Worm (Caenorhabditis elegans) whole organism, young adult: Measurements from ENCODE around the gene F54D10.7.

Experiments
- B0261.1 ChIP-seq: sonication (generic microtip); optimal IDR thresholded peaks from 2 replicates; lab custom pipeline; 2016; ENCODE audit warnings: mild to moderate bottlenecking, missing genetic modification characterization, moderate library complexity, missing compliant biosample characterization
- C06A6.2 ChIP-seq: fragments of 200-800 bp; sonication (Bioruptor generic); conservative IDR thresholded peaks from 2 replicates; pipeline ENCODE4 v1.3.6; 2022; ENCODE audit warnings: missing genetic modification characterization, missing compliant biosample characterization
- F10E7.11 ChIP-seq: sonication (generic microtip); optimal IDR thresholded peaks from 2 replicates; lab custom pipeline; 2017; ENCODE audit warnings: mild to moderate bottlenecking, missing genetic modification characterization, moderate library complexity, missing compliant biosample characterization
- F49E8.2 ChIP-seq: sonication (generic microtip); optimal IDR thresholded peaks from 3 replicates; lab custom pipeline; 2017; ENCODE audit warnings: missing genetic modification characterization, mild to moderate bottlenecking, missing compliant biosample characterization, antibody characterized with exemption, moderate library complexity; ENCODE audit not compliant: insufficient read depth
- F52B5.7 ChIP-seq: sonication (generic microtip); optimal IDR thresholded peaks from 2 replicates; lab custom pipeline; 2016; ENCODE audit warnings: mild to moderate bottlenecking, missing genetic modification characterization, missing compliant biosample characterization
- K11D2.4 ChIP-seq: fragments of 200-800 bp; sonication (Bioruptor generic); IDR thresholded peaks from 2 replicates; pipeline ENCODE4 v1.3.6; 2022; ENCODE audit warnings: missing genetic modification reagents, missing genetic modification characterization, missing compliant biosample characterization
- K12H6.12 ChIP-seq: fragments of 200-800 bp; sonication (Bioruptor generic); optimal IDR thresholded peaks from 2 replicates; lab custom pipeline; 2018; ENCODE audit warnings: mild to moderate bottlenecking, missing genetic modification characterization, missing compliant biosample characterization
- Y53F4B.3 ChIP-seq: fragments of 200-800 bp; sonication (Bioruptor generic); IDR thresholded peaks from 2 replicates; pipeline ENCODE4 v1.3.6; 2022; ENCODE audit warnings: missing genetic modification reagents, missing genetic modification characterization, missing compliant biosample characterization
- Y53G8AR.9 ChIP-seq: fragments of 200-800 bp; sonication (Bioruptor generic); conservative IDR thresholded peaks from 2 replicates; pipeline ENCODE4 v1.3.6; 2022; ENCODE audit warnings: missing genetic modification reagents, missing genetic modification characterization, missing compliant biosample characterization
- ZK185.1 ChIP-seq: sonication (generic microtip); optimal IDR thresholded peaks from 2 replicates; lab custom pipeline; 2016; ENCODE audit warnings: mild to moderate bottlenecking, missing genetic modification characterization, missing compliant biosample characterization; ENCODE audit not compliant: poor library complexity, severe bottlenecking
- atf-7 ChIP-seq: sonication (generic microtip); optimal IDR thresholded peaks from 2 replicates; lab custom pipeline; 2017; ENCODE audit warnings: mild to moderate bottlenecking, missing genetic modification characterization, missing compliant biosample characterization
- bed-2 ChIP-seq: fragments of 200-800 bp; sonication (Bioruptor generic); IDR thresholded peaks from 2 replicates; pipeline ENCODE4 v1.3.6; 2022; ENCODE audit warnings: missing genetic modification reagents, missing genetic modification characterization, missing compliant biosample characterization
- cebp-2 ChIP-seq: fragments of 200-800 bp; sonication (Bioruptor generic); IDR thresholded peaks from 2 replicates; pipeline ENCODE4 v1.3.6; 2022; ENCODE audit warnings: missing genetic modification characterization, missing compliant biosample characterization
- ceh-27 ChIP-seq: fragments of 200-800 bp; sonication (Bioruptor generic); optimal IDR thresholded peaks from 2 replicates; lab custom pipeline; 2018; ENCODE audit warnings: mild to moderate bottlenecking, missing genetic modification characterization, moderate library complexity, missing compliant biosample characterization
- chd-7 ChIP-seq: sonication (generic microtip); optimal IDR thresholded peaks from 2 replicates; lab custom pipeline; 2016; ENCODE audit warnings: mild to moderate bottlenecking, missing genetic modification characterization, moderate library complexity, missing compliant biosample characterization
- dpff-1 ChIP-seq: sonication (generic microtip); optimal IDR thresholded peaks from 2 replicates; lab custom pipeline; 2017; ENCODE audit warnings: mild to moderate bottlenecking, missing genetic modification characterization, missing compliant biosample characterization
- dpl-1 ChIP-seq: fragments of 150-350 bp; optimal IDR thresholded peaks from 2 replicates; lab custom pipeline; 2014; ENCODE audit warnings: missing biosample characterization, missing genetic modification reagents, missing genetic modification characterization
- efl-1 ChIP-seq: fragments of 150-350 bp; optimal IDR thresholded peaks from 2 replicates; lab custom pipeline; 2014; ENCODE audit warnings: missing biosample characterization, missing genetic modification reagents, missing genetic modification characterization
- egl-18 ChIP-seq: fragments of 200-800 bp; sonication (Bioruptor generic); IDR thresholded peaks from 2 replicates; pipeline ENCODE4 v1.3.6; 2022; ENCODE audit warnings: missing genetic modification reagents, missing genetic modification characterization, missing compliant biosample characterization
- egrh-3 ChIP-seq: fragments of 200-800 bp; sonication (Bioruptor generic); IDR thresholded peaks from 2 replicates; pipeline ENCODE4 v1.3.6; 2022; ENCODE audit warnings: missing genetic modification reagents, missing genetic modification characterization, missing compliant biosample characterization
- hlh-12 ChIP-seq: sonication (generic microtip); optimal IDR thresholded peaks from 2 replicates; lab custom pipeline; 2016; ENCODE audit warnings: missing genetic modification characterization, missing compliant biosample characterization
- hlh-26 ChIP-seq: fragments of 200-800 bp; sonication (Bioruptor generic); conservative IDR thresholded peaks from 2 replicates; pipeline ENCODE4 v1.3.6; 2022; ENCODE audit warnings: missing genetic modification reagents, missing genetic modification characterization, missing compliant biosample characterization
- let-526 ChIP-seq: fragments of 200-800 bp; sonication (Bioruptor generic); IDR thresholded peaks from 2 replicates; pipeline ENCODE4 v1.3.6; 2022; ENCODE audit warnings: missing genetic modification reagents, missing genetic modification characterization, missing compliant biosample characterization
- lir-1 ChIP-seq: fragments of 200-800 bp; sonication (Bioruptor generic); conservative IDR thresholded peaks from 2 replicates; pipeline ENCODE4 v1.3.6; 2022; ENCODE audit warnings: missing genetic modification reagents, missing genetic modification characterization, missing compliant biosample characterization
- lsl-1 ChIP-seq: fragments of 200-800 bp; sonication (Bioruptor generic); optimal IDR thresholded peaks from 2 replicates; lab custom pipeline; 2018; ENCODE audit warnings: mild to moderate bottlenecking, missing genetic modification characterization, moderate library complexity, missing compliant biosample characterization
- madf-10 ChIP-seq: sonication (generic microtip); optimal IDR thresholded peaks from 2 replicates; lab custom pipeline; 2016; ENCODE audit warnings: mild to moderate bottlenecking, missing genetic modification characterization, missing compliant biosample characterization
- madf-3 ChIP-seq: fragments of 200-800 bp; sonication (Bioruptor generic); IDR thresholded peaks from 2 replicates; pipeline ENCODE4 v1.3.6; 2022; ENCODE audit warnings: missing genetic modification reagents, missing genetic modification characterization, missing compliant biosample characterization
- madf-6 ChIP-seq: fragments of 200-800 bp; sonication (Bioruptor generic); IDR thresholded peaks from 2 replicates; pipeline ENCODE4 v1.3.6; 2022; ENCODE audit warnings: missing genetic modification reagents, missing genetic modification characterization, missing compliant biosample characterization
- nhr-27 ChIP-seq: fragments of 200-800 bp; sonication (Bioruptor generic); optimal IDR thresholded peaks from 2 replicates; lab custom pipeline; 2018; ENCODE audit warnings: mild to moderate bottlenecking, missing genetic modification characterization, moderate library complexity, missing compliant biosample characterization
- pha-4 ChIP-seq: fragments of 150-350 bp; sonication (generic microtip); optimal IDR thresholded peaks from 2 replicates; lab custom pipeline; 2014; ENCODE audit warnings: missing biosample characterization, missing genetic modification reagents, missing genetic modification characterization
- repo-1 ChIP-seq: sonication (generic microtip); optimal IDR thresholded peaks from 2 replicates; lab custom pipeline; 2017; ENCODE audit warnings: mild to moderate bottlenecking, missing genetic modification characterization, missing compliant biosample characterization
- rpc-1 ChIP-seq, 2 experiments: fragments of 150-350 bp in 1 of 2; sonication (generic microtip) in 1 of 2; optimal IDR thresholded peaks; 2 replicates each; lab custom pipeline; 2014 to 2018; ENCODE audit warnings: missing biosample characterization in 1 of 2, missing genetic modification characterization in 1 of 2, missing genetic modification reagents in 1 of 2, missing genotype in 1 of 2
- sea-2 ChIP-seq: fragments of 200-800 bp; sonication (Bioruptor generic); IDR thresholded peaks from 2 replicates; pipeline ENCODE4 v1.3.6; 2022; ENCODE audit warnings: missing genetic modification characterization, missing compliant biosample characterization
- snpc-3.4 ChIP-seq: sonication (generic microtip); optimal IDR thresholded peaks from 2 replicates; lab custom pipeline; 2017; ENCODE audit warnings: missing genetic modification characterization, mild to moderate bottlenecking, missing compliant biosample characterization, antibody characterized with exemption, moderate library complexity, missing genotype, missing genetic modification reagents
- snpc-4 ChIP-seq, 5 experiments: fragments of 150-350 bp in 1 of 5; sonication (generic microtip) in 4 of 5; optimal IDR thresholded peaks; 2 replicates each; lab custom pipeline; 2014 to 2018; ENCODE audit warnings: missing genetic modification characterization in 5 of 5, missing biosample characterization in 3 of 5, antibody characterized with exemption in 2 of 5, mild to moderate bottlenecking in 2 of 5, missing compliant biosample characterization in 2 of 5, missing genotype in 2 of 5, moderate library complexity in 2 of 5, missing genetic modification reagents in 1 of 5
- somi-1 ChIP-seq: fragments of 200-800 bp; sonication (Bioruptor generic); optimal IDR thresholded peaks from 2 replicates; lab custom pipeline; 2018; ENCODE audit warnings: mild to moderate bottlenecking, missing genetic modification characterization, missing compliant biosample characterization
- tbp1 ChIP-seq: fragments of 200-800 bp; sonication (Bioruptor generic); optimal IDR thresholded peaks from 2 replicates; lab custom pipeline; 2018; ENCODE audit warnings: mild to moderate bottlenecking, missing genetic modification characterization, missing compliant biosample characterization
- ztf-18 ChIP-seq: sonication (generic microtip); optimal IDR thresholded peaks from 2 replicates; lab custom pipeline; 2016; ENCODE audit warnings: missing genotype, mild to moderate bottlenecking, missing genetic modification characterization, missing compliant biosample characterization
- ztf-25 ChIP-seq: fragments of 200-800 bp; sonication (Bioruptor generic); IDR thresholded peaks from 2 replicates; pipeline ENCODE4 v1.3.6; 2022; ENCODE audit warnings: missing genetic modification reagents, missing genetic modification characterization, missing compliant biosample characterization
- ztf-26 ChIP-seq: sonication (generic microtip); optimal IDR thresholded peaks from 2 replicates; lab custom pipeline; 2017; ENCODE audit warnings: missing genetic modification characterization, missing compliant biosample characterization
- ztf-28 ChIP-seq: fragments of 200-800 bp; sonication (Bioruptor generic); IDR thresholded peaks from 2 replicates; pipeline ENCODE4 v1.3.6; 2022; ENCODE audit warnings: missing genetic modification reagents, missing genetic modification characterization, missing compliant biosample characterization

F54D10.7 gene

ce11 chrII:3843305-3843704, 22.2 kb upstream of the F54D10.7 start, which contains the start of the genes C17A2.7 and C17A2.3:
C17A2.7 (minus strand) TSS chrII:3843405.
C17A2.3 (plus strand) TSS chrII:3843609.
- TF ChIP-seq F10E7.11 (tag; lab: Kevin White, UChicago) (no peak), rpc-1 (optimal IDR thresholded peaks at IDR 0.05; lab: Kevin White, UChicago) (no peak), rpc-1 (tag; optimal IDR thresholded peaks at IDR 0.05; lab: Kevin White, UChicago) (no peak), Y53F4B.3 (GFP tag; lab: Robert Waterston, UW) (no peak), F49E8.2 (tag; lab: Kevin White, UChicago) (no peak), repo-1 (tag; lab: Kevin White, UChicago) (no peak), somi-1 (GFP tag; lab: Kevin White, UChicago) (no peak), egrh-3 (GFP tag; lab: Robert Waterston, UW) (no peak), pha-4 (tag; lab: Kevin White, UChicago) (no peak), sea-2 (no peak), ceh-27 (GFP tag; lab: Kevin White, UChicago) (no peak), bed-2 (GFP tag; lab: Robert Waterston, UW) (no peak)

- no peak for TF ChIP-seq let-526 (GFP tag; lab: Robert Waterston, UW)
- TF ChIP-seq cebp-2 (GFP tag; lab: Robert Waterston, UW), result no peak
- TF ChIP-seq dpl-1 (GFP tag; lab: Kevin White, UChicago), result no peak
- no peak for TF ChIP-seq F52B5.7 (tag; lab: Kevin White, UChicago)
- TF ChIP-seq Y53G8AR.9 (GFP tag; lab: Robert Waterston, UW), result no peak
- TF ChIP-seq chd-7, result no peak
Observed at ce11 chrII:3839562-3839961, 18.5 kb upstream of the F54D10.7 start, which contains the start of gene C17A2.4. C17A2.4 (plus strand) TSS chrII:3839862.

ce11 chrII:3835915-3836314, 14.8 kb upstream of the F54D10.7 start, which contains the start of gene oac-4:
oac-4 (minus strand) TSS chrII:3836015.
- TF ChIP-seq snpc-3.4 (tag; lab: Kevin White, UChicago), result no peak
- no peak for TF ChIP-seq rpc-1 (optimal IDR thresholded peaks at IDR 0.05; lab: Kevin White, UChicago)
- no peak for TF ChIP-seq rpc-1 (tag; optimal IDR thresholded peaks at IDR 0.05; lab: Kevin White, UChicago)
- TF ChIP-seq madf-3 (GFP tag; lab: Robert Waterston, UW), result no peak
- TF ChIP-seq madf-6 (GFP tag; lab: Robert Waterston, UW), result no peak
- no peak for TF ChIP-seq madf-10 (tag; lab: Kevin White, UChicago)
- no peak for TF ChIP-seq snpc-4 (GFP tag; optimal IDR thresholded peaks at IDR 0.05; lab: Kevin White, UChicago)
- TF ChIP-seq snpc-4 (tag; optimal IDR thresholded peaks at IDR 0.05; lab: Kevin White, UChicago), result no peak
- no peak for TF ChIP-seq hlh-12
- TF ChIP-seq ztf-26 (tag; lab: Kevin White, UChicago), result no peak
- no peak for TF ChIP-seq F49E8.2 (tag; lab: Kevin White, UChicago)
- no peak for TF ChIP-seq F52B5.7 (tag; lab: Kevin White, UChicago)
- TF ChIP-seq hlh-26 (GFP tag; lab: Robert Waterston, UW), result no peak
- TF ChIP-seq ztf-18 (tag; lab: Kevin White, UChicago), result no peak

- no peak for TF ChIP-seq lir-1 (GFP tag; lab: Robert Waterston, UW)
- no peak for TF ChIP-seq lsl-1 (GFP tag; lab: Kevin White, UChicago)
- no peak for TF ChIP-seq efl-1 (GFP tag; lab: Kevin White, UChicago)
- TF ChIP-seq ztf-28 (GFP tag; lab: Robert Waterston, UW), result no peak
- no peak for TF ChIP-seq dpff-1 (tag; lab: Kevin White, UChicago)
- no peak for TF ChIP-seq atf-7 (tag; lab: Kevin White, UChicago)
- TF ChIP-seq B0261.1 (tag; lab: Kevin White, UChicago), result no peak
- no peak for TF ChIP-seq ZK185.1 (tag; lab: Kevin White, UChicago)
- TF ChIP-seq K12H6.12 (tag; lab: Kevin White, UChicago), result no peak
- no peak for TF ChIP-seq ceh-27 (GFP tag; lab: Kevin White, UChicago)
- no peak for TF ChIP-seq egrh-3 (GFP tag; lab: Robert Waterston, UW)
- no peak for TF ChIP-seq C06A6.2 (GFP tag; lab: Robert Waterston, UW)
- no peak for TF ChIP-seq nhr-27 (tag; lab: Kevin White, UChicago)
- TF ChIP-seq ztf-25 (GFP tag; lab: Robert Waterston, UW), result no peak
- TF ChIP-seq K11D2.4 (GFP tag; lab: Robert Waterston, UW), result no peak
- no peak for TF ChIP-seq tbp1 (GFP tag; lab: Kevin White, UChicago)
- TF ChIP-seq egl-18 (GFP tag; lab: Robert Waterston, UW), result no peak
- no peak for TF ChIP-seq snpc-3.4 (tag; lab: Kevin White, UChicago)
Observed at ce11 chrII:3832383-3832782, 11.3 kb upstream of the F54D10.7 start, which contains the start of gene F54D10.9. F54D10.9 (minus strand) TSS chrII:3832483.
